Fruit fly (Drosophila melanogaster) whole organism, adult: ENCODE measurements around the gene CG6023.
A peak's percentile ranks its signal among the peaks of the same experiment; 100 is the strongest.

Experiments
- CG11617 ChIP-seq: fragments of 200-800 bp; sonication (Bioruptor generic); optimal IDR thresholded peaks from 2 replicates; lab custom pipeline; 2017; ENCODE audit warnings: mild to moderate bottlenecking, missing biosample characterization, missing genetic modification reagents, missing genetic modification characterization
- CG12768 ChIP-seq: fragments of 200-800 bp; sonication (Bioruptor generic); optimal IDR thresholded peaks from 2 replicates; lab custom pipeline; 2017; ENCODE audit warnings: missing biosample characterization, missing genetic modification characterization, mild to moderate bottlenecking, moderate library complexity, missing genetic modification reagents
- CG14711 ChIP-seq: fragments of 200-800 bp; sonication (Bioruptor generic); optimal IDR thresholded peaks from 2 replicates; lab custom pipeline; 2018; ENCODE audit warnings: missing biosample characterization, mild to moderate bottlenecking, missing genetic modification characterization, moderate library complexity
- CG1620 ChIP-seq: fragments of 200-800 bp; sonication (Bioruptor generic); optimal IDR thresholded peaks from 2 replicates; lab custom pipeline; 2016; ENCODE audit warnings: missing biosample characterization, missing genetic modification characterization
- CG5204 ChIP-seq: fragments of 200-800 bp; sonication (Bioruptor generic); optimal IDR thresholded peaks from 2 replicates; lab custom pipeline; 2016; ENCODE audit warnings: missing biosample characterization, missing genetic modification characterization
- CG7045 ChIP-seq: fragments of 200-800 bp; sonication (Bioruptor generic); optimal IDR thresholded peaks from 2 replicates; lab custom pipeline; 2017; ENCODE audit warnings: missing biosample characterization, mild to moderate bottlenecking, missing genetic modification characterization
- CG7101 ChIP-seq: fragments of 200-800 bp; sonication (Bioruptor generic); optimal IDR thresholded peaks from 2 replicates; lab custom pipeline; 2018; ENCODE audit warnings: missing biosample characterization, mild to moderate bottlenecking, missing genetic modification characterization, moderate library complexity
- Clk ChIP-seq: fragments of 200-800 bp; sonication (Bioruptor generic); optimal IDR thresholded peaks from 2 replicates; lab custom pipeline; 2017; ENCODE audit warnings: missing biosample characterization, missing genetic modification characterization
- Crg-1 ChIP-seq: fragments of 200-800 bp; sonication (Bioruptor generic); optimal IDR thresholded peaks from 2 replicates; lab custom pipeline; 2016; ENCODE audit warnings: missing biosample characterization, missing genetic modification characterization
- Hr96 ChIP-seq: fragments of 200-800 bp; sonication (Bioruptor generic); optimal IDR thresholded peaks from 2 replicates; lab custom pipeline; 2016; ENCODE audit warnings: missing biosample characterization, missing genetic modification characterization
- Mnt ChIP-seq: fragments of 200-800 bp; sonication (Bioruptor generic); optimal IDR thresholded peaks from 2 replicates; lab custom pipeline; 2016; ENCODE audit warnings: missing biosample characterization, mild to moderate bottlenecking, missing genetic modification characterization
- bab1 ChIP-seq: fragments of 200-800 bp; sonication (Bioruptor generic); optimal IDR thresholded peaks from 3 replicates; lab custom pipeline; 2019; ENCODE audit warnings: missing biosample characterization, mild to moderate bottlenecking, missing genetic modification characterization, moderate library complexity
- cic ChIP-seq: fragments of 200-800 bp; sonication (Bioruptor generic); optimal IDR thresholded peaks from 2 replicates; lab custom pipeline; 2017; ENCODE audit warnings: missing biosample characterization, mild to moderate bottlenecking, missing genetic modification characterization, moderate library complexity
- cnc ChIP-seq, 2 experiments: fragments of >200 bp; optimal IDR thresholded peaks; 2 replicates each; lab custom pipeline; 2017
- kay ChIP-seq: fragments of 200-800 bp; sonication (Bioruptor generic); peaks from one replicate; lab custom pipeline; 2016; ENCODE audit warnings: missing biosample characterization, missing genetic modification characterization, borderline replicate concordance
- ovo ChIP-seq: fragments of 200-800 bp; sonication (Bioruptor generic); optimal IDR thresholded peaks from 2 replicates; lab custom pipeline; 2016; ENCODE audit warnings: missing biosample characterization, missing genetic modification characterization
- pad ChIP-seq: fragments of 200-800 bp; sonication (Bioruptor generic); optimal IDR thresholded peaks from 3 replicates; lab custom pipeline; 2017; ENCODE audit warnings: missing biosample characterization, missing genetic modification characterization, mild to moderate bottlenecking, moderate library complexity, missing genetic modification reagents
- tj ChIP-seq: fragments of 200-800 bp; sonication (Bioruptor generic); optimal IDR thresholded peaks from 3 replicates; lab custom pipeline; 2017; ENCODE audit warnings: missing biosample characterization, mild to moderate bottlenecking, missing genetic modification characterization, moderate library complexity
- toe ChIP-seq: fragments of 200-800 bp; sonication (Bioruptor generic); optimal IDR thresholded peaks from 2 replicates; lab custom pipeline; 2016; ENCODE audit warnings: missing biosample characterization, missing genetic modification characterization

Gene CG6023

dm6 chrX:18366033-18366850, 45.2 kb upstream of the CG6023 start, which contains the start of gene CrebB:
Gene CrebB, plus strand, starts transcription at chrX:18366357.
- no peak for TF ChIP-seq CG5204
- peak; percentile 63 for TF ChIP-seq ovo (GFP tag; lab: Kevin White, UChicago)
- TF ChIP-seq CG1620 (GFP tag; lab: Kevin White, UChicago), result no peak
- no peak for TF ChIP-seq toe (GFP tag; lab: Kevin White, UChicago)
- peak; percentile 91 for TF ChIP-seq pad (GFP tag; lab: Kevin White, UChicago)
- TF ChIP-seq bab1 (GFP tag; lab: Kevin White, UChicago), result peak; percentile 65
- peak; percentile 19 for TF ChIP-seq CG12768 (GFP tag; lab: Kevin White, UChicago)
- peak; percentile 57 for TF ChIP-seq Mnt
- peak; percentile 45 for TF ChIP-seq Hr96 (GFP tag; lab: Kevin White, UChicago)
- peak; percentile 24 for TF ChIP-seq kay (GFP tag; lab: Kevin White, UChicago)
- peak; percentile 64 for TF ChIP-seq tj
- peak; percentile 81 for TF ChIP-seq cic (GFP tag; lab: Kevin White, UChicago)
- TF ChIP-seq CG7101 (tag; lab: Kevin White, UChicago), result peak; percentile 15
- TF ChIP-seq cnc (optimal IDR thresholded peaks at IDR 0.05; lab: Kevin White, UChicago), result no peak
- TF ChIP-seq CG11617 (GFP tag; lab: Kevin White, UChicago), result peak; percentile 4
- TF ChIP-seq Crg-1 (GFP tag; lab: Kevin White, UChicago), result peak; percentile 11

DNA sequence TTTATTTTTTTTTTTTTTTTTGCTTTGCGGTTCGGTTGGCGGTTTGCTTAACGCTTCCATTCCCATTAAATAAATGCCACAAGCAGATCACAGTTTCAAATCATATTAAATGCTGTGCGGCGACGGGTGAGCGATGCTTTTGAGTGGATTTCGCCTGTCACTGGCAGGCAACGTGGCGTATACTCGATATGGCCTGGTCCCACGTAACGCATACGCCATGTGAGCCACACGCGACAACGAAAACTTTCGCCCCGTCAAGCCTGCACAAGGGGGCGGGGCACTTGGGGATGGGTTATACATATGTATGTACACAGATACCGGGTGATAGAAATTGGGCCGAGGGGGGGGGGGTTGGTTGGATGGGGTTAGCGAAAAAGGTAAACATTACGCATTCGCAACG, 44.0 kb upstream of the CG6023 start:
- no peak for TF ChIP-seq CG7101 (tag; lab: Kevin White, UChicago)
- TF ChIP-seq toe (GFP tag; lab: Kevin White, UChicago), result no peak
- TF ChIP-seq tj, result no peak
- TF ChIP-seq CG1620 (GFP tag; lab: Kevin White, UChicago), result no peak

DNA sequence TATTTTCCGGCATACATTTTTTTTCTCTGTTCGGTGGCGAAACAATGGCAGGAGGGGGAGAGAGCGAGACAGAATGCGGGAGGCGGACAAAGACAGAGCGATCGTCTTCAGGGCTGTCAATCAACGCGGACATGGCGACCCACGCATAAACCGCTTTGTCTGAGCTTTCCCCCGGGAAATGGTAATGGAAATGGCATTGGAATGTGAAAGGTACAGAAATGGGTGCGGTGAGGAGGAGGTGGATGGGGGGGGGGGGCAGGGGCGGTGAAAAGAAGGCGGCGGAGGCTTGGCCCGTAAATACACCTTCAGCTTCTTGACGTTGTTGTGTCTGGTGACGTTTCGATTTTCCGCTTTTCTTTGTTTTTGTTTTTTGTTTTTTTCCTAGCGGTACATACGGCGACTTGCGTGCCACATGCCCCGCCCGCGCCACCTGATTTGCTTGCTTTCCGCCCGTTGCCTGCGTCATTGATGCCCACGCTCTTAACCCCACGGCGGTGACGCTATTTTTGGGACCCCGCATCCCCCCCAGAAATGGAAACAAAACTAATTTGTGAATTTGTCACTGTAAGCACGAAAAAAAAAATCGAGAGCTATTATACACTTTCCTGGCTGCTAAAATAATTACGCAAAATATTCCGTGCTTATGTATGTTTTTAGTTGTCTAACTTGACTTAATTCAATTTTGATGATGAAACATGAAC, 43.2 kb upstream of the CG6023 start:
- no peak for TF ChIP-seq toe (GFP tag; lab: Kevin White, UChicago)
- no peak for TF ChIP-seq pad (GFP tag; lab: Kevin White, UChicago)
- no peak for TF ChIP-seq tj
- TF ChIP-seq CG12768 (GFP tag; lab: Kevin White, UChicago), result no peak
- no peak for TF ChIP-seq kay (GFP tag; lab: Kevin White, UChicago)
- no peak for TF ChIP-seq CG1620 (GFP tag; lab: Kevin White, UChicago)
- TF ChIP-seq Crg-1 (GFP tag; lab: Kevin White, UChicago), result no peak
- TF ChIP-seq CG5204, result no peak
- TF ChIP-seq CG14711 (tag; lab: Kevin White, UChicago), result no peak

DNA sequence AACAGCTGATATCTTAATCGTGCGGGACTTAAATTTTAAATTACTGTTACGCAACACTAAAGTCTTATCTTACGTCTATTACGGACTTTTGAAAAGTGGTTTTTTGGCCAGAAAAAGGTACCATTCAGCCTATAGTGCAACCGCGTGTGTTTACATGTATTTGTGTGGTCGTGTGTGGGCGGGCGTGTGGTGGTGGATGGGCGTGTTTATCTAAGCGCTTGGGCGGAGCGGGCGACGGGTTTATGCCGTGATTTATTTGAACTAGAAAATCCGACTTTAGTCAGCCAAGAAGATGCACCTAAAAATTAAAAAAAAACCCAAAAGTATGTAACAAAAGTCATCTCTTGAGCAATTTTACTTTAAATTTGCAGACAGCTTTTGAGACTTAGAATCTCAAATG, 42.4 kb upstream of the CG6023 start:
- no peak for TF ChIP-seq CG1620 (GFP tag; lab: Kevin White, UChicago)
- no peak for TF ChIP-seq cic (GFP tag; lab: Kevin White, UChicago)
- TF ChIP-seq CG7045, result no peak
- no peak for TF ChIP-seq ovo (GFP tag; lab: Kevin White, UChicago)
- TF ChIP-seq kay (GFP tag; lab: Kevin White, UChicago), result no peak
- TF ChIP-seq toe (GFP tag; lab: Kevin White, UChicago), result no peak
- TF ChIP-seq CG12768 (GFP tag; lab: Kevin White, UChicago), result no peak

DNA sequence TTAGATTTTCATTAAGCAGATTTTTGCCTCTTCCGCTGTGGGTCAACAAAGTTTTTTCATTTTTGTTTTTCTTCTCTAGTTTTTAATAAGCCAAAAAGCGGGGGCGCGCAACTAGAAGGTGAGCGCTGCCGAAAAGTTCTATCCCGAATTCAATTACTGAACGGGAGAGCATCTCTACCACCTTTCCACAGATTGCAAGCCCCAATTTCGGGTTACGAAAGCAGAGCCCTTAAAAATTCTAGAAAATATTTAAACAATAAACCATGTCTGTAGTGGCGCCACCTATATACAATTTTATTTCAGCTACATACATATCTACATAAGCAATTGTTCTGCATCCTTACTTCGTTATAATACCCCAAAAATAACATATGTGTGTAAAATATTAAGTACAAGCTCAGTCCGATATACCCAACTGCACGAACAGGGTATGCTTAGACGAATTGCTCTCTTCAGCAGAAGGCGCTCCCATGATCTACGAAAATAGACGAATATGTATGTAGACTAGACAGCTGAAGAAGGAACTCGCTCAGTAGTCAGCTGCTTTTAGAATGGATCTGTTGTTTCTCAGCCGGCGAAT, 37.4 kb upstream of the CG6023 start, which contains the start of gene CG6106:
CG6106 (plus strand) TSS at position 530 of the 580 bp plus-strand sequence.
- no peak for TF ChIP-seq Crg-1 (GFP tag; lab: Kevin White, UChicago)
- no peak for TF ChIP-seq CG14711 (tag; lab: Kevin White, UChicago)
- TF ChIP-seq CG7101 (tag; lab: Kevin White, UChicago), result no peak
- TF ChIP-seq CG1620 (GFP tag; lab: Kevin White, UChicago), result no peak
- no peak for TF ChIP-seq CG7045
- no peak for TF ChIP-seq cnc (optimal IDR thresholded peaks at IDR 0.05; lab: Kevin White, UChicago)
- TF ChIP-seq toe (GFP tag; lab: Kevin White, UChicago), result no peak
- no peak for TF ChIP-seq CG5204

- TF ChIP-seq pad (GFP tag; lab: Kevin White, UChicago), result peak; percentile 30
- no peak for TF ChIP-seq Mnt
- peak; percentile 54 for TF ChIP-seq ovo (GFP tag; lab: Kevin White, UChicago)
- TF ChIP-seq bab1 (GFP tag; lab: Kevin White, UChicago), result no peak
- no peak for TF ChIP-seq CG12768 (GFP tag; lab: Kevin White, UChicago)
- TF ChIP-seq Clk, result no peak
These were observed 36.8 kb upstream of the CG6023 start for dm6 chrX:18357756-18358182.
